Worm (Caenorhabditis elegans) whole organism, L1 larva: ENCODE measurements around the gene math-31.

Source experiments
- C04F5.9 ChIP-seq: sonication (generic microtip); optimal IDR thresholded peaks from 2 replicates; lab custom pipeline; 2016; ENCODE audit warnings: missing genetic modification characterization, missing compliant biosample characterization
- C34B4.2 ChIP-seq: sonication (generic microtip); optimal IDR thresholded peaks from 2 replicates; lab custom pipeline; 2017; ENCODE audit warnings: mild to moderate bottlenecking, missing genetic modification characterization, missing compliant biosample characterization
- aha-1 ChIP-seq: fragments of 150-350 bp; optimal IDR thresholded peaks from 2 replicates; lab custom pipeline; 2014; ENCODE audit warnings: missing biosample characterization, missing genetic modification characterization
- ama-1 ChIP-seq: fragments of 150-350 bp; optimal IDR thresholded peaks from 2 replicates; lab custom pipeline; 2014
- efl-1 ChIP-seq, 4 experiments: fragments of 150-350 bp; optimal IDR thresholded peaks in 3 of 4; peaks in 1 of 4; 1 replicate in 1 of 4; 2 replicates in 3 of 4; lab custom pipeline; 2014; ENCODE audit warnings: missing biosample characterization in 2 of 4, missing genetic modification characterization in 2 of 4, missing genetic modification reagents in 2 of 4
- egl-27 ChIP-seq, 2 experiments: fragments of 150-350 bp in 1 of 2; sonication (generic microtip); optimal IDR thresholded peaks; 3 replicates each; lab custom pipeline; 2017 to 2018; ENCODE audit warnings: missing biosample characterization in 2 of 2, missing genetic modification characterization in 2 of 2, missing genetic modification reagents in 2 of 2
- elt-2 ChIP-seq: sonication (generic microtip); optimal IDR thresholded peaks from 2 replicates; lab custom pipeline; 2016; ENCODE audit warnings: missing genetic modification characterization, mild to moderate bottlenecking, inconsistent platforms, missing compliant biosample characterization, missing genetic modification reagents
- elt-3 ChIP-seq, 6 experiments: fragments of 150-350 bp in 1 of 6; sonication (generic microtip); optimal IDR thresholded peaks; 2 replicates each; lab custom pipeline; 2017 to 2018; ENCODE audit warnings: missing biosample characterization in 6 of 6, missing genetic modification characterization in 6 of 6, inconsistent platforms in 1 of 6
- ets-5 ChIP-seq: fragments of 200-800 bp; sonication (Bioruptor generic); IDR thresholded peaks from 2 replicates; pipeline ENCODE4 v1.3.6; 2022; ENCODE audit warnings: missing genetic modification characterization, missing compliant biosample characterization
- fos-1 ChIP-seq: fragments of 150-350 bp; optimal IDR thresholded peaks from 2 replicates; lab custom pipeline; 2014; ENCODE audit warnings: missing biosample characterization, missing genetic modification characterization
- lin-15B ChIP-seq: fragments of 150-350 bp; sonication (generic microtip); optimal IDR thresholded peaks from 3 replicates; lab custom pipeline; 2014; ENCODE audit warnings: missing biosample characterization, missing genetic modification characterization
- lin-35 ChIP-seq, 2 experiments: fragments of 150-350 bp; optimal IDR thresholded peaks; 2 replicates each; lab custom pipeline; 2014; ENCODE audit warnings: missing biosample characterization in 2 of 2, missing genetic modification characterization in 2 of 2, missing genetic modification reagents in 2 of 2
- lir-3 ChIP-seq: sonication (generic microtip); optimal IDR thresholded peaks from 2 replicates; lab custom pipeline; 2016; ENCODE audit warnings: mild to moderate bottlenecking, missing genetic modification characterization, moderate library complexity, missing compliant biosample characterization; ENCODE audit not compliant: poor library complexity
- nhr-19 ChIP-seq: fragments of 200-800 bp; sonication (Bioruptor generic); conservative IDR thresholded peaks from 2 replicates; pipeline ENCODE4 v1.3.6; 2022; ENCODE audit warnings: missing genetic modification characterization, missing compliant biosample characterization
- nhr-20 ChIP-seq: sonication (generic microtip); optimal IDR thresholded peaks from 2 replicates; lab custom pipeline; 2016; ENCODE audit warnings: mild to moderate bottlenecking, missing genetic modification characterization, missing compliant biosample characterization
- nhr-71 ChIP-seq: sonication (generic microtip); optimal IDR thresholded peaks from 2 replicates; lab custom pipeline; 2016; ENCODE audit warnings: mild to moderate bottlenecking, missing genetic modification characterization, moderate library complexity, missing compliant biosample characterization
- nhr-84 ChIP-seq: sonication (generic microtip); optimal IDR thresholded peaks from 2 replicates; lab custom pipeline; 2017; ENCODE audit warnings: missing biosample characterization, missing genetic modification characterization
- nhr-90 ChIP-seq: sonication (generic microtip); optimal IDR thresholded peaks from 2 replicates; lab custom pipeline; 2016; ENCODE audit warnings: mild to moderate bottlenecking, missing genetic modification characterization, missing compliant biosample characterization; ENCODE audit not compliant: poor library complexity
- pqm-1 ChIP-seq: sonication (generic microtip); optimal IDR thresholded peaks from 3 replicates; lab custom pipeline; 2017; ENCODE audit warnings: missing biosample characterization, missing genetic modification characterization
- snpc-4 ChIP-seq: fragments of 150-350 bp; optimal IDR thresholded peaks from 2 replicates; lab custom pipeline; 2014; ENCODE audit warnings: missing biosample characterization, missing genetic modification characterization
- tbx-2 ChIP-seq: sonication (generic microtip); optimal IDR thresholded peaks from 2 replicates; lab custom pipeline; 2016; ENCODE audit warnings: missing genetic modification characterization, missing compliant biosample characterization
- unc-30 ChIP-seq: sonication (generic microtip); optimal IDR thresholded peaks from 2 replicates; lab custom pipeline; 2017; ENCODE audit warnings: missing biosample characterization, missing genetic modification characterization
- unc-62 ChIP-seq: fragments of 150-350 bp; optimal IDR thresholded peaks from 2 replicates; lab custom pipeline; 2014; ENCODE audit warnings: missing biosample characterization, missing genetic modification reagents, missing genetic modification characterization
- zag-1 ChIP-seq: fragments of 150-350 bp; optimal IDR thresholded peaks from 2 replicates; lab custom pipeline; 2014; ENCODE audit warnings: missing biosample characterization, missing genetic modification characterization

Gene math-31

ce11 chrII:1878663-1879062, 34.0 kb downstream of the math-31 start, which contains the start of gene math-16:
Gene math-16 (minus strand): TSS chrII:1878763.
- TF ChIP-seq unc-62 (GFP tag; lab: Kevin White, UChicago) (no peak), elt-2 (tag; lab: Kevin White, UChicago) (no peak), tbx-2 (no peak), fos-1 (tag; lab: Kevin White, UChicago) (no peak), nhr-19 (GFP tag; lab: Robert Waterston, UW) (no peak), nhr-71 (tag; lab: Kevin White, UChicago) (no peak), unc-30 (tag; lab: Kevin White, UChicago) (no peak), zag-1 (tag; lab: Kevin White, UChicago) (no peak), nhr-84 (tag; lab: Kevin White, UChicago) (no peak), lin-15B (tag; lab: Kevin White, UChicago) (no peak), nhr-90 (no peak), C34B4.2 (tag; lab: Kevin White, UChicago) (no peak)

ce11 chrII:1875658-1876057, 37.0 kb downstream of the math-31 start, which contains the start of gene math-13:
Gene math-13 (plus strand): TSS chrII:1875958.
- TF ChIP-seq snpc-4 (no peak), lin-35 (GFP tag; optimal IDR thresholded peaks at IDR 0.05; lab: Kevin White, UChicago) (no peak), lir-3 (no peak), nhr-84 (tag; lab: Kevin White, UChicago) (no peak), C04F5.9 (tag; lab: Kevin White, UChicago) (no peak)
- TF ChIP-seq, all 84 proteins: peak for 0

ce11 chrII:1870875-1871592, 41.6 kb downstream of the math-31 start, which contains the start of gene math-10:
Gene math-10 (plus strand): TSS chrII:1871542.
- TF ChIP-seq ets-5 (no peak), nhr-84 (tag; lab: Kevin White, UChicago) (no peak), elt-2 (tag; lab: Kevin White, UChicago) (peak; percentile 33), pqm-1 (tag; lab: Kevin White, UChicago) (no peak)

- TF ChIP-seq nhr-20 = no peak
- TF ChIP-seq ama-1 (lab: Kevin White, UChicago) = no peak
Measured at ce11 chrII:1869120-1869519, 43.5 kb downstream of the math-31 start, which contains the start of gene math-14. Gene math-14 (plus strand): TSS chrII:1869420.

DNA sequence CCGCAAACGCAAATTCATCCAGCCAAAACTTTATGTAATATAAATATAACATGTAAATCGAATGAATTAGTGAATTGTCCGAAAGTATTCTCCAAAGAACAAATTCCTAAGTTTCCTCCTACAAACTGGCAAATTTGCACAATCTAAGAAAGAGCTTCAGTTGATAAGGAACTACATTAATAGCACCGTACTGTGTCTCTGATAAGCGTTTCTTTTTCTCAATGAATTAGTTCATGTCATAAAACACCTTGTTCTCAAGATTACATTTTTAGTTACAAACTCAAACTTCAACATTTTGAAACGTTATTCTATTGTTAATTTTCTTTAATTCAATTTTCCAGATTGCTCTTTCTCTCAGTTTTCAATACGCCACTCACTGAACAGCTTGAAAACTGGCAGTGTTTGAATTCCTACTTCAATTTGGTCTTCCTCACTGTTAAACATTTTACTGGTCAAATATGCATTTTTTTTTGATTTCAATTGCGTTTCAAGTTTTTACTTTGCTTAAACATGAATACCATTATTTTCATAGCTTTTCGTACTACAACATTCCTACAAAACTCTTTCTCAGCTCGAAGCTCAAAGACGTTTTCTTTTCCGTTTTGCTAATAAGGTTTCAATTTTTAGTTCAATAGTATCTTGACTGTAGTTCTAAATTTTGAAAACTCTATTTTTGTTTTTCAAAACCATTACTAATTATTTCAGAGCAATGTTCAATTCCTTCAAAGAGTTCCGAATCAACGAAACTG, 46.8 kb downstream of the math-31 start, which contains the start of gene math-15:
Gene math-15 (plus strand): TSS at position 699 of the 749 bp plus-strand sequence.
- no peak for TF ChIP-seq aha-1 (tag; lab: Kevin White, UChicago)
- no peak for TF ChIP-seq efl-1 (optimal IDR thresholded peaks at IDR 0.05; lab: Kevin White, UChicago)
- TF ChIP-seq efl-1 (GFP tag; optimal IDR thresholded peaks at IDR 0.05 in 1 of 2; lab: Kevin White, UChicago) = peak in 1 of 2 experiments; percentile 79
- TF ChIP-seq elt-2 (tag; lab: Kevin White, UChicago) = peak; percentile 59
- no peak for TF ChIP-seq elt-3 (tag; optimal IDR thresholded peaks at IDR 0.05; lab: Kevin White, UChicago)

- TF ChIP-seq lin-35 (GFP tag; optimal IDR thresholded peaks at IDR 0.05; lab: Kevin White, UChicago) (no peak), efl-1 (optimal IDR thresholded peaks at IDR 0.05; lab: Kevin White, UChicago) (no peak), efl-1 (GFP tag; optimal IDR thresholded peaks at IDR 0.05 in 1 of 2; lab: Kevin White, UChicago) (peak in 1 of 2 experiments; percentile 32), egl-27 (tag; optimal IDR thresholded peaks at IDR 0.05; lab: Kevin White, UChicago) (no peak), ama-1 (lab: Kevin White, UChicago) (no peak)
Measured at ce11 chrII:1864278-1864677, 48.4 kb downstream of the math-31 start, which contains the start of gene C16C4.17. Gene C16C4.17 (plus strand): TSS chrII:1864578.
